Fruit fly (Drosophila melanogaster): ENCODE measurements around the gene corolla.

Gene corolla

dm6 chrX:17625833-17626232 lies 6.0 kb downstream of the corolla start:
- TF ChIP-seq Hr38 (GFP tag; optimal IDR thresholded peaks at IDR 0.05) (no peak), CG34406 (GFP tag; optimal IDR thresholded peaks at IDR 0.05) (no peak), CG16779 (tag; optimal IDR thresholded peaks at IDR 0.05) (no peak), Ets96B (tag; optimal IDR thresholded peaks at IDR 0.05) (no peak), ss (GFP tag; optimal IDR thresholded peaks at IDR 0.05) (no peak), CG4318 (GFP tag; optimal IDR thresholded peaks at IDR 0.05) (no peak), esn (GFP tag; optimal IDR thresholded peaks at IDR 0.05) (no peak), spab (GFP tag; optimal IDR thresholded peaks at IDR 0.05) (no peak), fd85E (GFP tag; optimal IDR thresholded peaks at IDR 0.05) (no peak), dsx (GFP tag; optimal IDR thresholded peaks at IDR 0.05; ENCODE audit: poor library complexity, severe bottlenecking) (no peak), CG6276 (GFP tag; optimal IDR thresholded peaks at IDR 0.05) (no peak), Ets21C (GFP tag; optimal IDR thresholded peaks at IDR 0.05) (no peak), Sox102F (GFP tag; optimal IDR thresholded peaks at IDR 0.05) (no peak)

- TF ChIP-seq net (GFP tag; optimal IDR thresholded peaks at IDR 0.05): peak; percentile 90
- TF ChIP-seq CG10669 (GFP tag; optimal IDR thresholded peaks at IDR 0.05): peak; percentile 86
- no peak for TF ChIP-seq Hr38 (GFP tag; optimal IDR thresholded peaks at IDR 0.05)
- TF ChIP-seq CG6276 (GFP tag; optimal IDR thresholded peaks at IDR 0.05): peak; percentile 92
- peak; percentile 83 for TF ChIP-seq Sox15 (GFP tag; optimal IDR thresholded peaks at IDR 0.05)
- TF ChIP-seq dac (GFP tag; optimal IDR thresholded peaks at IDR 0.05): peak; percentile 83
- TF ChIP-seq Ets96B (tag; optimal IDR thresholded peaks at IDR 0.05): peak; percentile 76
- TF ChIP-seq Hr39 (GFP tag; optimal IDR thresholded peaks at IDR 0.05): peak; percentile 92
- TF ChIP-seq Ets21C (GFP tag; optimal IDR thresholded peaks at IDR 0.05): peak; percentile 89
- peak; percentile 91 for TF ChIP-seq Sox14 (GFP tag; optimal IDR thresholded peaks at IDR 0.05)
- TF ChIP-seq achi (GFP tag; optimal IDR thresholded peaks at IDR 0.05): peak; percentile 87
- peak; percentile 81 for TF ChIP-seq Blimp-1 (GFP tag; optimal IDR thresholded peaks at IDR 0.05)
- TF ChIP-seq CG10631 (GFP tag; optimal IDR thresholded peaks at IDR 0.05): peak; percentile 75
- TF ChIP-seq fd85E (GFP tag; optimal IDR thresholded peaks at IDR 0.05): peak; percentile 63
- peak; percentile 83 for TF ChIP-seq CG7368 (GFP tag; optimal IDR thresholded peaks at IDR 0.05)
- peak; percentile 86 for TF ChIP-seq acj6 (GFP tag; optimal IDR thresholded peaks at IDR 0.05)
- TF ChIP-seq CG3919 (GFP tag; optimal IDR thresholded peaks at IDR 0.05): peak; percentile 89
- TF ChIP-seq CG16779 (tag; optimal IDR thresholded peaks at IDR 0.05): peak; percentile 82
- TF ChIP-seq CG9139 (GFP tag; optimal IDR thresholded peaks at IDR 0.05): peak; percentile 68
- TF ChIP-seq CG1621 (tag; optimal IDR thresholded peaks at IDR 0.05): peak; percentile 80
- TF ChIP-seq CG6163 (GFP tag; IDR thresholded peaks at IDR 0.05): peak; percentile 86
- TF ChIP-seq eg (GFP tag; IDR thresholded peaks at IDR 0.05): peak; percentile 92
- peak; percentile 77 for TF ChIP-seq CG3032 (tag; optimal IDR thresholded peaks at IDR 0.05)
- peak; percentile 73 for TF ChIP-seq Gug (GFP tag; IDR thresholded peaks at IDR 0.05)
- peak; percentile 65 for TF ChIP-seq spab (GFP tag; optimal IDR thresholded peaks at IDR 0.05)
- peak; percentile 81 for TF ChIP-seq Eip93F (GFP tag; optimal IDR thresholded peaks at IDR 0.05)
- TF ChIP-seq CG11294 (GFP tag; IDR thresholded peaks at IDR 0.05): peak; percentile 84
- TF ChIP-seq CG6854 (GFP tag; optimal IDR thresholded peaks at IDR 0.05): peak; percentile 90
- peak; percentile 90 for TF ChIP-seq pdm3 (GFP tag; optimal IDR thresholded peaks at IDR 0.05)
- peak; percentile 71 for TF ChIP-seq CG11902 (GFP tag; optimal IDR thresholded peaks at IDR 0.05)
- TF ChIP-seq vri (GFP tag; optimal IDR thresholded peaks at IDR 0.05): peak; percentile 2
- TF ChIP-seq CG11762 (GFP tag; optimal IDR thresholded peaks at IDR 0.05; ENCODE audit: insufficient read depth): peak; percentile 85
- peak; percentile 91 for TF ChIP-seq CG34406 (GFP tag; optimal IDR thresholded peaks at IDR 0.05)
- peak; percentile 97 for TF ChIP-seq svp (GFP tag)
- TF ChIP-seq topi (GFP tag; optimal IDR thresholded peaks at IDR 0.05): peak; percentile 97
- TF ChIP-seq Eip78C (GFP tag): peak; percentile 97
- peak; percentile 89 for TF ChIP-seq CG6792 (GFP tag; optimal IDR thresholded peaks at IDR 0.05)
- peak; percentile 51 for TF ChIP-seq fkh (GFP tag; optimal IDR thresholded peaks at IDR 0.05)
- TF ChIP-seq CG6808 (GFP tag; optimal IDR thresholded peaks at IDR 0.05): peak; percentile 84
- peak; percentile 92 for TF ChIP-seq CG31627 (GFP tag; optimal IDR thresholded peaks at IDR 0.05)
- peak; percentile 95 for TF ChIP-seq Met (GFP tag; optimal IDR thresholded peaks at IDR 0.05)
- TF ChIP-seq CG8632 (GFP tag; optimal IDR thresholded peaks at IDR 0.05): peak; percentile 89
- peak; percentile 92 for TF ChIP-seq Smox (GFP tag; optimal IDR thresholded peaks at IDR 0.05)
- peak; percentile 92 for TF ChIP-seq CG8119 (GFP tag; IDR thresholded peaks at IDR 0.05)
- peak; percentile 74 for TF ChIP-seq dsx (GFP tag; optimal IDR thresholded peaks at IDR 0.05; ENCODE audit: poor library complexity, severe bottlenecking)
Measured at dm6 chrX:17624983-17625401, 6.9 kb downstream of the corolla start.
